Worm (Caenorhabditis elegans) whole organism, mixed stage, embryonic: ENCODE measurements around the gene str-28.

Source experiments
- M03D4.4 ChIP-seq: sonication (generic microtip); optimal IDR thresholded peaks from 2 replicates; lab custom pipeline; 2017; ENCODE audit warnings: mild to moderate bottlenecking, missing genetic modification characterization, missing compliant biosample characterization
- ceh-39 ChIP-seq: fragments of 150-350 bp; optimal IDR thresholded peaks from 2 replicates; lab custom pipeline; 2014; ENCODE audit warnings: missing biosample characterization, missing genetic modification characterization
- ceh-43 ChIP-seq: fragments of 200-800 bp; sonication (Bioruptor generic); optimal IDR thresholded peaks from 2 replicates; lab custom pipeline; 2018; ENCODE audit warnings: mild to moderate bottlenecking, missing genetic modification characterization, moderate library complexity, missing compliant biosample characterization
- cnd-1 ChIP-seq: fragments of 200-800 bp; sonication (Bioruptor generic); optimal IDR thresholded peaks from 2 replicates; lab custom pipeline; 2018; ENCODE audit warnings: mild to moderate bottlenecking, missing genetic modification characterization, missing compliant biosample characterization
- drap-1 ChIP-seq: fragments of 200-800 bp; sonication (Bioruptor generic); optimal IDR thresholded peaks from 3 replicates; lab custom pipeline; 2018; ENCODE audit warnings: mild to moderate bottlenecking, missing genetic modification characterization, missing compliant biosample characterization
- elt-1 ChIP-seq: sonication (generic microtip); optimal IDR thresholded peaks from 2 replicates; lab custom pipeline; 2017; ENCODE audit warnings: missing genetic modification characterization, mild to moderate bottlenecking, missing compliant biosample characterization, antibody characterized with exemption, moderate library complexity, borderline replicate concordance; ENCODE audit not compliant: insufficient read depth
- elt-3 ChIP-seq: fragments of 150-350 bp; optimal IDR thresholded peaks from 2 replicates; lab custom pipeline; 2014; ENCODE audit warnings: missing biosample characterization, missing genetic modification characterization
- flh-1 ChIP-seq: fragments of 200-800 bp; sonication (Bioruptor generic); optimal IDR thresholded peaks from 2 replicates; lab custom pipeline; 2018; ENCODE audit warnings: mild to moderate bottlenecking, missing genetic modification characterization, moderate library complexity, missing compliant biosample characterization
- ham-2 ChIP-seq: fragments of 200-800 bp; sonication (Bioruptor generic); optimal IDR thresholded peaks from 2 replicates; lab custom pipeline; 2018; ENCODE audit warnings: mild to moderate bottlenecking, missing genetic modification characterization, missing compliant biosample characterization
- hlh-1 ChIP-seq: fragments of 150-350 bp; optimal IDR thresholded peaks from 2 replicates; lab custom pipeline; 2014; ENCODE audit warnings: missing biosample characterization, missing genetic modification reagents, missing genetic modification characterization
- lin-13 ChIP-seq: fragments of 150-350 bp; optimal IDR thresholded peaks from 2 replicates; lab custom pipeline; 2014; ENCODE audit warnings: missing biosample characterization, missing genetic modification characterization
- lin-32 ChIP-seq: fragments of 200-800 bp; sonication (Bioruptor generic); optimal IDR thresholded peaks from 2 replicates; lab custom pipeline; 2018; ENCODE audit warnings: mild to moderate bottlenecking, missing genetic modification characterization, missing compliant biosample characterization
- lsy-2 ChIP-seq: fragments of 150-350 bp; optimal IDR thresholded peaks from 2 replicates; lab custom pipeline; 2014; ENCODE audit warnings: missing biosample characterization, missing genetic modification characterization
- mab-5 ChIP-seq: fragments of 150-350 bp; optimal IDR thresholded peaks from 2 replicates; lab custom pipeline; 2014; ENCODE audit warnings: missing biosample characterization, missing genetic modification characterization
- mep-1 ChIP-seq: fragments of 150-350 bp; optimal IDR thresholded peaks from 2 replicates; lab custom pipeline; 2017; ENCODE audit warnings: missing biosample characterization, missing genetic modification reagents, missing genetic modification characterization, inconsistent platforms
- mls-2 ChIP-seq: sonication (generic microtip); optimal IDR thresholded peaks from 2 replicates; lab custom pipeline; 2016; ENCODE audit warnings: mild to moderate bottlenecking, missing genetic modification characterization, moderate library complexity, missing compliant biosample characterization
- nhr-2 ChIP-seq: fragments of 150-350 bp; optimal IDR thresholded peaks from 2 replicates; lab custom pipeline; 2014; ENCODE audit warnings: missing biosample characterization, missing genetic modification characterization
- nhr-237 ChIP-seq: fragments of 150-350 bp; optimal IDR thresholded peaks from 2 replicates; lab custom pipeline; 2014; ENCODE audit warnings: missing biosample characterization, missing genetic modification characterization
- nhr-28 ChIP-seq: fragments of 150-350 bp; optimal IDR thresholded peaks from 2 replicates; lab custom pipeline; 2014; ENCODE audit warnings: missing biosample characterization, missing genetic modification characterization
- nhr-76 ChIP-seq: sonication (generic microtip); optimal IDR thresholded peaks from 2 replicates; lab custom pipeline; 2017; ENCODE audit warnings: missing biosample characterization, missing genetic modification characterization
- pha-4 ChIP-seq: fragments of 150-350 bp; optimal IDR thresholded peaks from 2 replicates; lab custom pipeline; 2018; ENCODE audit warnings: missing biosample characterization, missing genetic modification reagents, missing genetic modification characterization
- sem-2 ChIP-seq: fragments of 200-800 bp; sonication (Bioruptor generic); optimal IDR thresholded peaks from 2 replicates; lab custom pipeline; 2018; ENCODE audit warnings: mild to moderate bottlenecking, missing genetic modification characterization, missing compliant biosample characterization
- snpc-4 ChIP-seq: fragments of 150-350 bp; optimal IDR thresholded peaks from 2 replicates; lab custom pipeline; 2014; ENCODE audit warnings: missing biosample characterization, missing genetic modification characterization
- sptf-1 ChIP-seq: sonication (generic microtip); optimal IDR thresholded peaks from 2 replicates; lab custom pipeline; 2017; ENCODE audit warnings: mild to moderate bottlenecking, missing genetic modification characterization, moderate library complexity, missing compliant biosample characterization
- tbx-8 ChIP-seq: fragments of 200-800 bp; sonication (Bioruptor generic); optimal IDR thresholded peaks from 2 replicates; lab custom pipeline; 2018; ENCODE audit warnings: mild to moderate bottlenecking, missing genetic modification characterization, moderate library complexity, missing compliant biosample characterization
- unc-120 ChIP-seq: sonication (generic microtip); optimal IDR thresholded peaks from 2 replicates; lab custom pipeline; 2017; ENCODE audit warnings: missing genetic modification characterization, missing compliant biosample characterization; ENCODE audit not compliant: poor library complexity, severe bottlenecking
- unc-39 ChIP-seq: fragments of 150-350 bp; optimal IDR thresholded peaks from 2 replicates; lab custom pipeline; 2014; ENCODE audit warnings: missing biosample characterization, missing genetic modification characterization
- unc-62 ChIP-seq: fragments of 150-350 bp; optimal IDR thresholded peaks from 2 replicates; lab custom pipeline; 2014; ENCODE audit warnings: missing biosample characterization, missing genetic modification reagents, missing genetic modification characterization
- zip-8 ChIP-seq: fragments of 150-350 bp; optimal IDR thresholded peaks from 2 replicates; lab custom pipeline; 2014; ENCODE audit warnings: missing biosample characterization, missing genetic modification characterization
- ztf-11 ChIP-seq: fragments of 150-350 bp; optimal IDR thresholded peaks from 2 replicates; lab custom pipeline; 2014; ENCODE audit warnings: missing biosample characterization, missing genetic modification characterization

The str-28 gene

ce11 chrV:7508566-7509044 is 35.9 kb upstream of the str-28 start, which contains the start of the genes str-31 and nhr-172:
TSS of gene str-31 (minus strand) at chrV:7508666.
TSS of gene nhr-172 (plus strand) at chrV:7508994.
- peak; percentile 19 for TF ChIP-seq unc-62 (GFP tag; lab: Kevin White, UChicago)
- TF ChIP-seq sptf-1: no peak
- TF ChIP-seq ceh-39 (tag; lab: Kevin White, UChicago): no peak
- TF ChIP-seq, all 35 proteins: peak for 1

ce11 chrV:7506207-7506606 is 33.5 kb upstream of the str-28 start:
- TF ChIP-seq lin-32 (GFP tag; lab: Kevin White, UChicago) (no peak), M03D4.4 (tag; lab: Kevin White, UChicago) (no peak), nhr-28 (no peak)

- no peak for TF ChIP-seq tbx-8 (GFP tag; lab: Kevin White, UChicago)
- TF ChIP-seq nhr-237 (tag; lab: Kevin White, UChicago): no peak
- no peak for TF ChIP-seq nhr-2 (tag; lab: Kevin White, UChicago)
- no peak for TF ChIP-seq cnd-1 (tag; lab: Kevin White, UChicago)
- TF ChIP-seq sptf-1: no peak
- no peak for TF ChIP-seq flh-1
- TF ChIP-seq zip-8 (tag; lab: Kevin White, UChicago): no peak
- no peak for TF ChIP-seq snpc-4 (tag; lab: Kevin White, UChicago)
- no peak for TF ChIP-seq lsy-2 (tag; lab: Kevin White, UChicago)
- no peak for TF ChIP-seq hlh-1 (tag; lab: Kevin White, UChicago)
- TF ChIP-seq nhr-28: no peak
- TF ChIP-seq elt-3 (tag; lab: Kevin White, UChicago): no peak
- no peak for TF ChIP-seq lin-13 (tag; lab: Kevin White, UChicago)
- TF ChIP-seq unc-39 (tag; lab: Kevin White, UChicago): no peak
- TF ChIP-seq nhr-76 (tag; lab: Kevin White, UChicago): no peak
- TF ChIP-seq unc-120 (tag; lab: Kevin White, UChicago): no peak
- no peak for TF ChIP-seq mab-5
- TF ChIP-seq ceh-43: no peak
- no peak for TF ChIP-seq drap-1 (GFP tag; lab: Kevin White, UChicago)
Measured at ce11 chrV:7504271-7504670, 31.6 kb upstream of the str-28 start, which contains the start of gene srh-229. TSS of gene srh-229 (minus strand) at chrV:7504371.

ce11 chrV:7501194-7501593 is 28.5 kb upstream of the str-28 start:
- no peak for TF ChIP-seq elt-1 (tag; lab: Kevin White, UChicago)
- no peak for TF ChIP-seq mep-1 (tag; lab: Kevin White, UChicago)
- TF ChIP-seq hlh-1 (tag; lab: Kevin White, UChicago): no peak
- TF ChIP-seq mls-2 (tag; lab: Kevin White, UChicago): no peak
- no peak for TF ChIP-seq nhr-237 (tag; lab: Kevin White, UChicago)
- no peak for TF ChIP-seq pha-4 (tag; lab: Kevin White, UChicago)
- no peak for TF ChIP-seq sem-2 (GFP tag; lab: Kevin White, UChicago)
- no peak for TF ChIP-seq nhr-76 (tag; lab: Kevin White, UChicago)
- no peak for TF ChIP-seq ztf-11 (tag; lab: Kevin White, UChicago)
- no peak for TF ChIP-seq M03D4.4 (tag; lab: Kevin White, UChicago)
- no peak for TF ChIP-seq zip-8 (tag; lab: Kevin White, UChicago)
- no peak for TF ChIP-seq flh-1

- TF ChIP-seq zip-8 (tag; lab: Kevin White, UChicago): no peak
- no peak for TF ChIP-seq nhr-76 (tag; lab: Kevin White, UChicago)
- no peak for TF ChIP-seq cnd-1 (tag; lab: Kevin White, UChicago)
- TF ChIP-seq hlh-1 (tag; lab: Kevin White, UChicago): no peak
- no peak for TF ChIP-seq ham-2
- TF ChIP-seq sem-2 (GFP tag; lab: Kevin White, UChicago): no peak
- TF ChIP-seq elt-3 (tag; lab: Kevin White, UChicago): no peak
- TF ChIP-seq elt-1 (tag; lab: Kevin White, UChicago): no peak
Measured at ce11 chrV:7497440-7497839, 24.7 kb upstream of the str-28 start, which contains the start of gene srh-79. TSS of gene srh-79 (plus strand) at chrV:7497740.
